Worm (Caenorhabditis elegans): ENCODE results near the gene spig-6.

DNA sequence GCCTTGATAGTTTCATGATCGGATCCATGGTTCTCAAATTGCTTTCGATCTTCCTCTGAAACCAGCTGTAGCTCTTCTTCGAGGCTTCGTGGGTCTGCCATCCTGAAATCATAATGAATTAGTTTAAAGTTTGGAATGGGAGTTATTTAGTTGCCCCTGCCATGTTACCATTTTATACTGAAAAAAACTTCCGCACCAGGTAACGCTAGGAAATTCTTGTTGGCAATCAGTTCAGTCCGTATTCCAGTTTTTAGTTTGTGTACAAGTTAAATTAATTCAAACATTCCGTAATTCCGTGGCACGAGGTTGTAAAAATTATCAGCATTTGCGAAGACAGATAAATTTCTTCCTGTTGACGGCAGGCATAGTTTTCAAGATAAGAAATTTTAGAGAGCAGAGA is 6.1 kb downstream of the spig-6 start, which contains the start of gene Y32B12A.5:
- TF ChIP-seq ama-1 (optimal IDR thresholded peaks at IDR 0.05) (no peak), flt-1 (GFP tag; IDR thresholded peaks at IDR 0.05) (no peak), F13C5.2 (tag; optimal IDR thresholded peaks at IDR 0.05) (no peak), sea-1 (GFP tag; conservative IDR thresholded peaks at IDR 0.05) (no peak), tra-4 (tag; optimal IDR thresholded peaks at IDR 0.05) (no peak), ets-7 (tag; optimal IDR thresholded peaks at IDR 0.05) (no peak), ceh-36 (tag; optimal IDR thresholded peaks at IDR 0.05) (no peak), hnd-1 (tag; optimal IDR thresholded peaks at IDR 0.05) (no peak), B0310.2 (tag; optimal IDR thresholded peaks at IDR 0.05) (no peak), scrt-1 (GFP tag; IDR thresholded peaks at IDR 0.05) (no peak), hmbx-1 (tag; optimal IDR thresholded peaks at IDR 0.05) (no peak), tbx-11 (GFP tag; IDR thresholded peaks at IDR 0.05) (no peak), pes-1 (GFP tag; IDR thresholded peaks at IDR 0.05) (no peak)

All from whole organism, early embryonic.